Worm (Caenorhabditis elegans) whole organism, L2 larva: ENCODE results near the gene B0198.2.

Experiments used
- C34F6.9 ChIP-seq: fragments of 150-350 bp; optimal IDR thresholded peaks from 2 replicates; lab custom pipeline; 2014; ENCODE audit warnings: missing biosample characterization, missing genetic modification characterization
- F13H6.1 ChIP-seq: sonication (generic microtip); optimal IDR thresholded peaks from 2 replicates; lab custom pipeline; 2016; ENCODE audit warnings: missing genetic modification characterization, missing compliant biosample characterization
- R02D3.7 ChIP-seq: fragments of 150-350 bp; optimal IDR thresholded peaks from 2 replicates; lab custom pipeline; 2014; ENCODE audit warnings: missing biosample characterization, missing genetic modification characterization
- Y55F3AM.14 ChIP-seq: fragments of 200-800 bp; sonication (Bioruptor generic); optimal IDR thresholded peaks from 2 replicates; lab custom pipeline; 2018; ENCODE audit warnings: mild to moderate bottlenecking, missing genetic modification characterization, missing compliant biosample characterization
- ZK546.5 ChIP-seq: sonication (generic microtip); optimal IDR thresholded peaks from 2 replicates; lab custom pipeline; 2017; ENCODE audit warnings: missing biosample characterization, missing genetic modification characterization
- alr-1 ChIP-seq: fragments of 150-350 bp; optimal IDR thresholded peaks from 2 replicates; lab custom pipeline; 2014; ENCODE audit warnings: missing biosample characterization, missing genetic modification characterization
- ama-1 ChIP-seq: fragments of 150-350 bp; optimal IDR thresholded peaks from 2 replicates; lab custom pipeline; 2018; ENCODE audit warnings: inconsistent platforms
- blmp-1 ChIP-seq: sonication (generic microtip); optimal IDR thresholded peaks from 2 replicates; lab custom pipeline; 2017; ENCODE audit warnings: missing genetic modification characterization, mild to moderate bottlenecking, missing compliant biosample characterization, antibody characterized with exemption, moderate library complexity; ENCODE audit not compliant: insufficient read depth
- ceh-16 ChIP-seq: fragments of 150-350 bp; optimal IDR thresholded peaks from 2 replicates; lab custom pipeline; 2014; ENCODE audit warnings: missing biosample characterization, missing genetic modification characterization
- ceh-82 ChIP-seq: fragments of 150-350 bp; optimal IDR thresholded peaks from 2 replicates; lab custom pipeline; 2014; ENCODE audit warnings: missing biosample characterization, missing genetic modification characterization
- crh-2 ChIP-seq: sonication (generic microtip); optimal IDR thresholded peaks from 2 replicates; lab custom pipeline; 2017; ENCODE audit warnings: missing biosample characterization, missing genetic modification characterization
- elt-1 ChIP-seq: fragments of 150-350 bp; optimal IDR thresholded peaks from 2 replicates; lab custom pipeline; 2014; ENCODE audit warnings: missing biosample characterization, missing genetic modification characterization
- elt-3 ChIP-seq: sonication (generic microtip); optimal IDR thresholded peaks from 2 replicates; lab custom pipeline; 2017; ENCODE audit warnings: missing biosample characterization, missing genetic modification characterization
- fos-1 ChIP-seq: fragments of 150-350 bp; optimal IDR thresholded peaks from 2 replicates; lab custom pipeline; 2014; ENCODE audit warnings: missing biosample characterization, missing genetic modification characterization
- gmeb-1 ChIP-seq: fragments of 150-350 bp; optimal IDR thresholded peaks from 2 replicates; lab custom pipeline; 2014; ENCODE audit warnings: missing biosample characterization, missing genetic modification characterization
- lin-11 ChIP-seq: fragments of 150-350 bp; sonication (generic microtip); optimal IDR thresholded peaks from 2 replicates; lab custom pipeline; 2014; ENCODE audit warnings: missing biosample characterization, missing genetic modification characterization, inconsistent platforms, mixed read lengths
- lin-13 ChIP-seq: fragments of 150-350 bp; optimal IDR thresholded peaks from 2 replicates; lab custom pipeline; 2014; ENCODE audit warnings: missing biosample characterization, missing genetic modification reagents, missing genetic modification characterization
- lin-39 ChIP-seq: fragments of 150-350 bp; optimal IDR thresholded peaks from 2 replicates; lab custom pipeline; 2014; ENCODE audit warnings: missing biosample characterization, missing genetic modification reagents, missing genetic modification characterization
- lsy-2 ChIP-seq, 2 experiments: fragments of 150-350 bp in 1 of 2; sonication (generic microtip) in 1 of 2; optimal IDR thresholded peaks; 2 replicates each; lab custom pipeline; 2014 to 2017; ENCODE audit warnings: missing biosample characterization in 2 of 2, missing genetic modification characterization in 2 of 2
- mbf-1 ChIP-seq: sonication (generic microtip); optimal IDR thresholded peaks from 2 replicates; lab custom pipeline; 2017; ENCODE audit warnings: missing biosample characterization, missing genetic modification characterization
- mdl-1 ChIP-seq, 2 experiments: fragments of 150-350 bp in 1 of 2; sonication (generic microtip) in 1 of 2; optimal IDR thresholded peaks; 2 replicates each; lab custom pipeline; 2017; ENCODE audit warnings: missing biosample characterization in 2 of 2, missing genetic modification characterization in 2 of 2
- nhr-10 ChIP-seq: sonication (generic microtip); optimal IDR thresholded peaks from 2 replicates; lab custom pipeline; 2017; ENCODE audit warnings: missing biosample characterization, missing genetic modification characterization
- nhr-11 ChIP-seq: fragments of 150-350 bp; optimal IDR thresholded peaks from 2 replicates; lab custom pipeline; 2014; ENCODE audit warnings: missing biosample characterization, missing genetic modification characterization
- nhr-12 ChIP-seq: fragments of 150-350 bp; optimal IDR thresholded peaks from 2 replicates; lab custom pipeline; 2014; ENCODE audit warnings: missing biosample characterization, missing genetic modification characterization
- nhr-21 ChIP-seq: fragments of 150-350 bp; optimal IDR thresholded peaks from 2 replicates; lab custom pipeline; 2014; ENCODE audit warnings: missing biosample characterization, missing genetic modification characterization
- nhr-23 ChIP-seq: fragments of 150-350 bp; optimal IDR thresholded peaks from 2 replicates; lab custom pipeline; 2014; ENCODE audit warnings: missing biosample characterization, missing genetic modification reagents, missing genetic modification characterization
- nhr-237 ChIP-seq: fragments of 150-350 bp; optimal IDR thresholded peaks from 2 replicates; lab custom pipeline; 2014; ENCODE audit warnings: missing biosample characterization, missing genetic modification characterization
- nhr-25 ChIP-seq: fragments of 150-350 bp; sonication (generic microtip); optimal IDR thresholded peaks from 3 replicates; lab custom pipeline; 2014; ENCODE audit warnings: missing biosample characterization, missing genetic modification characterization
- nhr-6 ChIP-seq: fragments of 150-350 bp; optimal IDR thresholded peaks from 2 replicates; lab custom pipeline; 2014; ENCODE audit warnings: missing biosample characterization, missing genetic modification characterization
- nhr-77 ChIP-seq: fragments of 150-350 bp; optimal IDR thresholded peaks from 2 replicates; lab custom pipeline; 2014; ENCODE audit warnings: missing biosample characterization, missing genetic modification characterization
- sma-3 ChIP-seq: sonication (generic microtip); optimal IDR thresholded peaks from 2 replicates; lab custom pipeline; 2016; ENCODE audit warnings: missing genetic modification reagents, missing genetic modification characterization, missing compliant biosample characterization
- sma-9 ChIP-seq, 2 experiments: fragments of 150-350 bp in 1 of 2; sonication (generic microtip) in 1 of 2; optimal IDR thresholded peaks; 2 replicates each; lab custom pipeline; 2014 to 2016; ENCODE audit warnings: missing genetic modification characterization in 2 of 2, mild to moderate bottlenecking in 1 of 2, missing biosample characterization in 1 of 2, missing compliant biosample characterization in 1 of 2, missing genetic modification reagents in 1 of 2, moderate library complexity in 1 of 2
- unc-39 ChIP-seq: fragments of 150-350 bp; optimal IDR thresholded peaks from 2 replicates; lab custom pipeline; 2014; ENCODE audit warnings: missing biosample characterization, missing genetic modification characterization
- unc-55 ChIP-seq: fragments of 150-350 bp; sonication (generic microtip); optimal IDR thresholded peaks from 3 replicates; lab custom pipeline; 2014; ENCODE audit warnings: missing biosample characterization, missing genetic modification reagents, missing genetic modification characterization
- unc-62 ChIP-seq: fragments of 150-350 bp; optimal IDR thresholded peaks from 2 replicates; lab custom pipeline; 2014; ENCODE audit warnings: missing biosample characterization, missing genetic modification reagents, missing genetic modification characterization
- zag-1 ChIP-seq: fragments of 150-350 bp; optimal IDR thresholded peaks from 2 replicates; lab custom pipeline; 2014; ENCODE audit warnings: missing biosample characterization, missing genetic modification characterization
- ztf-4 ChIP-seq: fragments of 150-350 bp; optimal IDR thresholded peaks from 2 replicates; lab custom pipeline; 2014; ENCODE audit warnings: missing biosample characterization, missing genetic modification characterization

The B0198.2 gene

ce11 chrX:12001600-12001999, 23.9 kb upstream of the B0198.2 start:
- TF ChIP-seq fos-1 (tag; lab: Kevin White, UChicago) (peak; percentile 67), mbf-1 (no peak)

ce11 chrX:12003969-12004368, 21.6 kb upstream of the B0198.2 start:
- TF ChIP-seq fos-1 (tag; lab: Kevin White, UChicago), result peak; percentile 73
- TF ChIP-seq sma-9 (GFP tag; optimal IDR thresholded peaks at IDR 0.05; lab: Kevin White, UChicago), result peak; percentile 21
- no peak for TF ChIP-seq sma-9 (tag; optimal IDR thresholded peaks at IDR 0.05; lab: Kevin White, UChicago)
- no peak for TF ChIP-seq ZK546.5

- TF ChIP-seq fos-1 (tag; lab: Kevin White, UChicago) (peak; percentile 65), sma-3 (GFP tag; lab: Kevin White, UChicago) (no peak)
- TF ChIP-seq, all 48 proteins: peak for 1
Measured at ce11 chrX:12004925-12005324, 20.6 kb upstream of the B0198.2 start.

- TF ChIP-seq nhr-11 (tag; lab: Kevin White, UChicago) (no peak), elt-3 (no peak), Y55F3AM.14 (no peak), alr-1 (tag; lab: Kevin White, UChicago) (no peak), nhr-21 (tag; lab: Kevin White, UChicago) (no peak), R02D3.7 (tag; lab: Kevin White, UChicago) (no peak), C34F6.9 (tag; lab: Kevin White, UChicago) (no peak), nhr-77 (tag; lab: Kevin White, UChicago) (no peak), nhr-23 (tag; lab: Kevin White, UChicago) (no peak), unc-62 (GFP tag; lab: Kevin White, UChicago) (no peak), nhr-237 (tag; lab: Kevin White, UChicago) (no peak), nhr-12 (tag; lab: Kevin White, UChicago) (no peak), ceh-82 (tag; lab: Kevin White, UChicago) (no peak), elt-1 (tag; lab: Kevin White, UChicago) (no peak), gmeb-1 (no peak), unc-39 (tag; lab: Kevin White, UChicago) (no peak), lin-39 (no peak)
Measured at ce11 chrX:12005499-12005959, 20.0 kb upstream of the B0198.2 start, which contains the start of gene sma-5. Gene sma-5 (minus strand): TSS chrX:12005549.

- TF ChIP-seq gmeb-1, result no peak
- TF ChIP-seq unc-55, result no peak
- TF ChIP-seq ZK546.5, result no peak
- TF ChIP-seq nhr-11 (tag; lab: Kevin White, UChicago), result no peak
- no peak for TF ChIP-seq ama-1 (lab: Kevin White, UChicago)
- TF ChIP-seq lin-11 (tag; lab: Kevin White, UChicago), result no peak
- no peak for TF ChIP-seq lin-39
- peak; percentile 19 for TF ChIP-seq fos-1 (tag; lab: Kevin White, UChicago)
Measured at ce11 chrX:12006470-12006869, 19.1 kb upstream of the B0198.2 start.

- TF ChIP-seq gmeb-1 (no peak), sma-3 (GFP tag; lab: Kevin White, UChicago) (peak; percentile 24), sma-9 (GFP tag; optimal IDR thresholded peaks at IDR 0.05; lab: Kevin White, UChicago) (peak; percentile 20), sma-9 (tag; optimal IDR thresholded peaks at IDR 0.05; lab: Kevin White, UChicago) (no peak), nhr-23 (tag; lab: Kevin White, UChicago) (no peak)
- TF ChIP-seq, all 48 proteins: peak for 2
Measured at ce11 chrX:12007905-12008466, 17.6 kb upstream of the B0198.2 start.

ce11 chrX:12017908-12018479, 7.5 kb upstream of the B0198.2 start, which contains the start of the genes nmat-1 and ucr-2.1:
Gene nmat-1 (minus strand): TSS chrX:12018043.
Gene ucr-2.1 (plus strand): TSS chrX:12018429.
- TF ChIP-seq crh-2 (tag; lab: Kevin White, UChicago), result peak; percentile 86
- no peak for TF ChIP-seq ztf-4 (tag; lab: Kevin White, UChicago)
- TF ChIP-seq ZK546.5, result no peak
- peak in 1 of 2 experiments; percentile 74 for TF ChIP-seq lsy-2 (tag; optimal IDR thresholded peaks at IDR 0.05; lab: Kevin White, UChicago)
- no peak for TF ChIP-seq ama-1 (lab: Kevin White, UChicago)
- peak; percentile 55 for TF ChIP-seq nhr-6 (tag; lab: Kevin White, UChicago)
- no peak for TF ChIP-seq nhr-77 (tag; lab: Kevin White, UChicago)
- no peak for TF ChIP-seq mbf-1
- no peak for TF ChIP-seq zag-1 (tag; lab: Kevin White, UChicago)
- peak; percentile 78 for TF ChIP-seq F13H6.1 (tag; lab: Kevin White, UChicago)
- TF ChIP-seq blmp-1, result no peak
- TF ChIP-seq lin-13 (GFP tag; lab: Kevin White, UChicago), result peak; percentile 72
- TF ChIP-seq nhr-237 (tag; lab: Kevin White, UChicago), result no peak
- peak; percentile 89 for TF ChIP-seq sma-3 (GFP tag; lab: Kevin White, UChicago)
- peak; percentile 91 for TF ChIP-seq fos-1 (tag; lab: Kevin White, UChicago)
- TF ChIP-seq gmeb-1, result peak; percentile 72
- TF ChIP-seq ceh-16 (tag; lab: Kevin White, UChicago), result peak; percentile 10
- peak; percentile 60 for TF ChIP-seq nhr-21 (tag; lab: Kevin White, UChicago)
- TF ChIP-seq nhr-25 (tag; lab: Kevin White, UChicago), result peak; percentile 75
- TF ChIP-seq mdl-1 (tag; optimal IDR thresholded peaks at IDR 0.05; lab: Kevin White, UChicago), result peak in 1 of 2 experiments; percentile 37
- no peak for TF ChIP-seq nhr-10 (tag; lab: Kevin White, UChicago)
- TF ChIP-seq alr-1 (tag; lab: Kevin White, UChicago), result no peak
- peak; percentile 76 for TF ChIP-seq unc-55
